Worm (Caenorhabditis elegans): Measurements from ENCODE around the gene Y39H10B.3.

- no peak for TF ChIP-seq nhr-76 (tag; optimal IDR thresholded peaks at IDR 0.05)
- TF ChIP-seq egl-27 (tag; optimal IDR thresholded peaks at IDR 0.05), result no peak
- no peak for TF ChIP-seq ztf-4 (tag; optimal IDR thresholded peaks at IDR 0.05)
- TF ChIP-seq fos-1 (tag; optimal IDR thresholded peaks at IDR 0.05), result no peak
- TF ChIP-seq unc-39 (tag; optimal IDR thresholded peaks at IDR 0.05), result no peak
Observed at ce11 chrV:3717751-3718150, 47.2 kb downstream of the Y39H10B.3 start.

Data from whole organism, L3 larva.